Fruit fly (Drosophila melanogaster) whole organism, embryonic: ENCODE results near the gene Ppat-Dpck.

Source experiments
- CG11093 ChIP-seq: fragments of 200-800 bp; sonication (Bioruptor generic); IDR thresholded peaks from 3 replicates; pipeline ENCODE4 v1.3.6; 2022; ENCODE audit warnings: missing biosample characterization, missing genetic modification characterization
- CG11398 ChIP-seq: fragments of 200-800 bp; sonication (Bioruptor generic); optimal IDR thresholded peaks from 2 replicates; lab custom pipeline; 2016; ENCODE audit warnings: missing biosample characterization, missing genetic modification characterization
- CG12155 ChIP-seq: fragments of 200-800 bp; sonication (Bioruptor generic); optimal IDR thresholded peaks from 3 replicates; lab custom pipeline; 2016; ENCODE audit warnings: missing biosample characterization, missing genetic modification characterization
- CG17612 ChIP-seq: fragments of 200-800 bp; sonication (Bioruptor generic); IDR thresholded peaks from 2 replicates; pipeline ENCODE4 v1.3.6; 2022; ENCODE audit warnings: missing biosample characterization, missing genetic modification characterization
- CG17912 ChIP-seq: fragments of 200-800 bp; sonication (Bioruptor generic); optimal IDR thresholded peaks from 2 replicates; lab custom pipeline; 2018; ENCODE audit warnings: missing biosample characterization, mild to moderate bottlenecking, missing genetic modification characterization
- CG18764 ChIP-seq: fragments of 200-800 bp; sonication (Bioruptor generic); optimal IDR thresholded peaks from 3 replicates; lab custom pipeline; 2016; ENCODE audit warnings: missing biosample characterization, missing genetic modification characterization
- CG2116 ChIP-seq: fragments of 200-800 bp; sonication (Bioruptor generic); optimal IDR thresholded peaks from 3 replicates; lab custom pipeline; 2018; ENCODE audit warnings: missing biosample characterization, mild to moderate bottlenecking, missing genetic modification characterization
- CG3163 ChIP-seq: fragments of 200-800 bp; sonication (Bioruptor generic); optimal IDR thresholded peaks from 3 replicates; lab custom pipeline; 2016; ENCODE audit warnings: missing biosample characterization, missing genetic modification characterization
- CG34422 ChIP-seq: fragments of 200-800 bp; sonication (Bioruptor generic); IDR thresholded peaks from 3 replicates; pipeline ENCODE4 v1.3.6; 2022; ENCODE audit warnings: missing biosample characterization, missing genetic modification characterization
- CG4328 ChIP-seq: fragments of 200-800 bp; sonication (Bioruptor generic); optimal IDR thresholded peaks from 3 replicates; lab custom pipeline; 2017; ENCODE audit warnings: missing biosample characterization, missing genetic modification reagents, missing genetic modification characterization
- CG4707 ChIP-seq: fragments of 200-800 bp; sonication (Bioruptor generic); optimal IDR thresholded peaks from 2 replicates; lab custom pipeline; 2018; ENCODE audit warnings: missing biosample characterization, mild to moderate bottlenecking, missing genetic modification characterization, moderate library complexity
- CG5245 ChIP-seq: fragments of 200-800 bp; sonication (Bioruptor generic); optimal IDR thresholded peaks from 3 replicates; lab custom pipeline; 2016; ENCODE audit warnings: missing biosample characterization, missing genetic modification characterization
- CG6272 ChIP-seq: fragments of 200-800 bp; sonication (Bioruptor generic); IDR thresholded peaks from 2 replicates; pipeline ENCODE4 v1.3.6; 2022; ENCODE audit warnings: missing biosample characterization, missing genetic modification characterization
- CG6765 ChIP-seq: fragments of 200-800 bp; sonication (Bioruptor generic); optimal IDR thresholded peaks from 3 replicates; lab custom pipeline; 2017; ENCODE audit warnings: missing biosample characterization, mild to moderate bottlenecking, missing genetic modification characterization
- CG6813 ChIP-seq: fragments of 200-800 bp; sonication (Bioruptor generic); optimal IDR thresholded peaks from 2 replicates; lab custom pipeline; 2017; ENCODE audit warnings: missing biosample characterization, missing genetic modification characterization, mild to moderate bottlenecking, moderate library complexity, missing genetic modification reagents
- CG7556 ChIP-seq: fragments of 200-800 bp; sonication (Bioruptor generic); optimal IDR thresholded peaks from 2 replicates; lab custom pipeline; 2017; ENCODE audit warnings: missing biosample characterization, mild to moderate bottlenecking, missing genetic modification characterization
- CHES-1-like ChIP-seq: fragments of 200-800 bp; sonication (Bioruptor generic); optimal IDR thresholded peaks from 2 replicates; lab custom pipeline; 2016; ENCODE audit warnings: missing biosample characterization, missing genetic modification characterization
- CkIIα-i1 ChIP-seq: fragments of 200-800 bp; sonication (Bioruptor generic); IDR thresholded peaks from 2 replicates; pipeline ENCODE4 v1.3.6; 2022; ENCODE audit warnings: missing biosample characterization, missing genetic modification characterization
- Dbx ChIP-seq: fragments of 200-800 bp; sonication (Bioruptor generic); IDR thresholded peaks from 3 replicates; pipeline ENCODE4 v1.3.6; 2022; ENCODE audit warnings: missing biosample characterization, missing genetic modification characterization
- Dfd ChIP-seq, 2 experiments: fragments of >200 bp; optimal IDR thresholded peaks; 2 replicates each; lab custom pipeline; 2017; ENCODE audit warnings: missing biosample characterization in 2 of 2, missing genetic modification characterization in 2 of 2
- Dp ChIP-seq: fragments of 200-800 bp; sonication (Bioruptor generic); optimal IDR thresholded peaks from 2 replicates; lab custom pipeline; 2018; ENCODE audit warnings: missing biosample characterization, mild to moderate bottlenecking, missing genetic modification characterization, moderate library complexity
- Eip74EF ChIP-seq, 2 experiments: fragments of 200-800 bp in 1 of 2; fragments of >200 bp in 1 of 2; sonication (Bioruptor generic) in 1 of 2; optimal IDR thresholded peaks; 2 replicates each; lab custom pipeline; 2017 to 2019; ENCODE audit warnings: missing biosample characterization in 2 of 2, missing genetic modification characterization in 2 of 2, mild to moderate bottlenecking in 1 of 2, moderate library complexity in 1 of 2
- Mad ChIP-seq: fragments of 200-800 bp; sonication (Bioruptor generic); optimal IDR thresholded peaks from 2 replicates; lab custom pipeline; 2016; ENCODE audit warnings: missing biosample characterization, missing genetic modification characterization
- Max ChIP-seq: fragments of 200-800 bp; sonication (Bioruptor generic); optimal IDR thresholded peaks from 2 replicates; lab custom pipeline; 2016; ENCODE audit warnings: missing biosample characterization, mild to moderate bottlenecking, missing genetic modification characterization
- Mes4 ChIP-seq: fragments of 200-800 bp; sonication (Bioruptor generic); optimal IDR thresholded peaks from 2 replicates; lab custom pipeline; 2016; ENCODE audit warnings: missing biosample characterization, missing genetic modification characterization
- Neu2 ChIP-seq: fragments of 200-800 bp; sonication (Bioruptor generic); optimal IDR thresholded peaks from 3 replicates; lab custom pipeline; 2016; ENCODE audit warnings: missing biosample characterization, missing genetic modification characterization, borderline replicate concordance
- Nf-YB ChIP-seq: fragments of 200-800 bp; sonication (Bioruptor generic); optimal IDR thresholded peaks from 3 replicates; lab custom pipeline; 2019; ENCODE audit warnings: missing biosample characterization, mild to moderate bottlenecking, missing genetic modification characterization, moderate library complexity
- Nf-YC ChIP-seq: fragments of 200-800 bp; optimal IDR thresholded peaks from 3 replicates; lab custom pipeline; 2019; ENCODE audit warnings: missing biosample characterization, mild to moderate bottlenecking, missing genetic modification characterization, moderate library complexity
- Oli ChIP-seq: fragments of 200-800 bp; sonication (Bioruptor generic); optimal IDR thresholded peaks from 2 replicates; lab custom pipeline; 2018; ENCODE audit warnings: missing biosample characterization, mild to moderate bottlenecking, missing genetic modification characterization, moderate library complexity
- Opbp ChIP-seq: fragments of 200-800 bp; sonication (Bioruptor generic); IDR thresholded peaks from 3 replicates; pipeline ENCODE4 v1.3.6; 2022; ENCODE audit warnings: missing biosample characterization, missing genetic modification characterization; ENCODE audit not compliant: partially characterized antibody
- Sin3A ChIP-seq: fragments of >200 bp; optimal IDR thresholded peaks from 2 replicates; lab custom pipeline; 2018
- Six4 ChIP-seq: fragments of 200-800 bp; sonication (Bioruptor generic); optimal IDR thresholded peaks from 2 replicates; lab custom pipeline; 2016; ENCODE audit warnings: missing biosample characterization, missing genetic modification characterization
- Xbp1 ChIP-seq: fragments of 200-800 bp; sonication (Bioruptor generic); optimal IDR thresholded peaks from 3 replicates; lab custom pipeline; 2016; ENCODE audit warnings: missing biosample characterization, mild to moderate bottlenecking, missing genetic modification characterization
- Xrp1 ChIP-seq: fragments of 200-800 bp; sonication (Bioruptor generic); IDR thresholded peaks from 2 replicates; pipeline ENCODE4 v1.3.6; 2022; ENCODE audit warnings: missing biosample characterization, missing genetic modification characterization
- ac ChIP-seq: fragments of 200-800 bp; sonication (Bioruptor generic); optimal IDR thresholded peaks from 3 replicates; lab custom pipeline; 2017; ENCODE audit warnings: missing biosample characterization, mild to moderate bottlenecking, missing genetic modification characterization
- amos ChIP-seq: fragments of 200-800 bp; sonication (Bioruptor generic); IDR thresholded peaks from 2 replicates; pipeline ENCODE4 v1.3.6; 2022; ENCODE audit warnings: missing biosample characterization, missing genetic modification characterization; ENCODE audit not compliant: partially characterized antibody
- dpn ChIP-seq, 2 experiments: fragments of 200-800 bp; sonication (Bioruptor generic); optimal IDR thresholded peaks; 3 replicates each; lab custom pipeline; 2016; ENCODE audit warnings: missing biosample characterization in 2 of 2, missing genetic modification characterization in 2 of 2
- eve ChIP-seq, 2 experiments: fragments of >200 bp; optimal IDR thresholded peaks; 2 replicates each; lab custom pipeline; 2017; ENCODE audit warnings: missing biosample characterization in 2 of 2, missing genetic modification characterization in 2 of 2
- exex ChIP-seq: fragments of 200-800 bp; sonication (Bioruptor generic); optimal IDR thresholded peaks from 4 replicates; lab custom pipeline; 2018; ENCODE audit warnings: missing biosample characterization, mild to moderate bottlenecking, missing genetic modification characterization, moderate library complexity
- fd64A ChIP-seq: fragments of 200-800 bp; sonication (Bioruptor generic); optimal IDR thresholded peaks from 3 replicates; lab custom pipeline; 2018; ENCODE audit warnings: missing biosample characterization, mild to moderate bottlenecking, missing genetic modification characterization
- gcm2 ChIP-seq: fragments of 200-800 bp; sonication (Bioruptor generic); optimal IDR thresholded peaks from 2 replicates; lab custom pipeline; 2016; ENCODE audit warnings: missing biosample characterization, missing genetic modification characterization
- jumu ChIP-seq: fragments of 200-800 bp; sonication (Bioruptor generic); optimal IDR thresholded peaks from 3 replicates; lab custom pipeline; 2016; ENCODE audit warnings: missing biosample characterization, missing genetic modification characterization
- maf-S ChIP-seq: fragments of 200-800 bp; sonication (Bioruptor generic); optimal IDR thresholded peaks from 2 replicates; lab custom pipeline; 2016; ENCODE audit warnings: missing biosample characterization, missing genetic modification characterization
- nerfin-2 ChIP-seq: fragments of 200-800 bp; sonication (Bioruptor generic); IDR thresholded peaks from 2 replicates; pipeline ENCODE4 v1.3.6; 2022; ENCODE audit warnings: missing biosample characterization, missing genetic modification characterization; ENCODE audit not compliant: partially characterized antibody
- pzg ChIP-seq: fragments of 200-800 bp; sonication (Bioruptor generic); optimal IDR thresholded peaks from 3 replicates; lab custom pipeline; 2018; ENCODE audit warnings: missing biosample characterization, mild to moderate bottlenecking, missing genetic modification characterization, moderate library complexity
- row ChIP-seq: fragments of 200-800 bp; sonication (Bioruptor generic); IDR thresholded peaks from 3 replicates; pipeline ENCODE4 v1.3.6; 2022; ENCODE audit warnings: missing biosample characterization, missing genetic modification characterization
- seq ChIP-seq: fragments of 200-800 bp; sonication (Bioruptor generic); IDR thresholded peaks from 2 replicates; pipeline ENCODE4 v1.3.6; 2022; ENCODE audit warnings: missing biosample characterization, missing genetic modification characterization
- ssp ChIP-seq: fragments of 200-800 bp; sonication (Bioruptor generic); IDR thresholded peaks from 2 replicates; pipeline ENCODE4 v1.3.6; 2022; ENCODE audit warnings: missing biosample characterization, missing genetic modification characterization
- sug ChIP-seq: fragments of 200-800 bp; optimal IDR thresholded peaks from 2 replicates; lab custom pipeline; 2019; ENCODE audit warnings: missing biosample characterization, mild to moderate bottlenecking, missing genetic modification characterization, moderate library complexity
- vvl ChIP-seq: fragments of 200-800 bp; sonication (Bioruptor generic); IDR thresholded peaks from 2 replicates; pipeline ENCODE4 v1.3.6; 2022; ENCODE audit warnings: missing biosample characterization, missing genetic modification characterization
- zf30C ChIP-seq: fragments of 200-800 bp; sonication (Bioruptor generic); optimal IDR thresholded peaks from 3 replicates; lab custom pipeline; 2018; ENCODE audit warnings: missing biosample characterization, mild to moderate bottlenecking, missing genetic modification characterization

The Ppat-Dpck gene

DNA sequence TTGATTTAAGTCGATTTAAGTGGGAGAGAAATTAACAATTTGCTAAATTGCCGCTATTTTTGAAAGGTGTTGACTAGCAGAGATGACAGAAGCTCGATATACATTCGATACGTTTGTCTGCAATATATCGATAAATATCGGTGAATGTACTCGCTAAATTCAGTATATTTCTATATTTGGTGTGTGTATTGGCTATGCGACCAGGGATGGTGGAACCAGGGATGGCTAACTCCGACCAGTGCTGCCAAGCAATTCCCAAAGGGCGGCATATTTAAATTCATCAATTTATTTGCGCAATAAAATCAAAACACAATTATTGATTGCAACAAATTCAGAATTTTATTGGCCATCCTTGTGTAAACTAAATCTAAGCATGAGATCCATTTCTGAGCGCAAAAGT is 44.4 kb upstream of the Ppat-Dpck start, which contains the start of gene mad2 (continued):
- TF ChIP-seq Xbp1 (GFP tag; lab: Kevin White, UChicago): no peak
- no peak for TF ChIP-seq CG17612 (GFP tag; lab: Robert Waterston, UW)
- no peak for TF ChIP-seq Neu2
- no peak for TF ChIP-seq seq (GFP tag; lab: Robert Waterston, UW)
- TF ChIP-seq CG18764 (GFP tag; lab: Kevin White, UChicago): no peak
- TF ChIP-seq Mad (GFP tag; lab: Kevin White, UChicago): peak; percentile 47
- TF ChIP-seq CG11398 (GFP tag; lab: Kevin White, UChicago): no peak
- TF ChIP-seq Six4 (GFP tag; lab: Kevin White, UChicago): no peak
- peak; percentile 34; the same call in 1 of the 2 replicates for TF ChIP-seq vvl (GFP tag; lab: Robert Waterston, UW)
- TF ChIP-seq CG5245 (GFP tag; lab: Kevin White, UChicago): no peak
- TF ChIP-seq nerfin-2 (GFP tag; lab: Robert Waterston, UW): no peak
- no peak for TF ChIP-seq eve (GFP tag; optimal IDR thresholded peaks at IDR 0.05; lab: Kevin White, UChicago)
- peak; percentile 75 for TF ChIP-seq amos
- TF ChIP-seq Mes4 (GFP tag; lab: Kevin White, UChicago): no peak
- peak; percentile 79 for TF ChIP-seq CG2116 (GFP tag; lab: Kevin White, UChicago)
- peak; percentile 52 for TF ChIP-seq CG12155 (GFP tag; lab: Kevin White, UChicago)
- no peak for TF ChIP-seq fd64A (GFP tag; lab: Kevin White, UChicago)
- TF ChIP-seq CG4707 (GFP tag; lab: Kevin White, UChicago): no peak
- TF ChIP-seq Opbp: peak; percentile 78
- TF ChIP-seq Sin3A (lab: Kevin White, UChicago): peak; percentile 65
- peak; percentile 45; the same call in 1 of the 3 replicates for TF ChIP-seq Dbx
- TF ChIP-seq Xrp1 (GFP tag; lab: Robert Waterston, UW): 0 out of 2 replicates have a peak, but pooled peaks have one; percentile 20
- no peak for TF ChIP-seq CG6813 (GFP tag; lab: Kevin White, UChicago)
- TF ChIP-seq CG34422: 0 out of 3 replicates have a peak, but pooled peaks have one; percentile 40
- TF ChIP-seq CG6272 (GFP tag; lab: Robert Waterston, UW): peak; percentile 48; the same call in 1 of the 2 replicates
- no peak for TF ChIP-seq Max (GFP tag; lab: Kevin White, UChicago)
- TF ChIP-seq CG6765 (GFP tag; lab: Kevin White, UChicago): no peak
- TF ChIP-seq pzg (GFP tag; lab: Kevin White, UChicago): peak; percentile 98
- no peak for TF ChIP-seq CG4328 (GFP tag; lab: Kevin White, UChicago)
- TF ChIP-seq zf30C (GFP tag; lab: Kevin White, UChicago): no peak
- TF ChIP-seq dpn (GFP tag; optimal IDR thresholded peaks at IDR 0.05; lab: Kevin White, UChicago): peak; percentile 10 to 22
- TF ChIP-seq CHES-1-like (GFP tag; lab: Kevin White, UChicago): peak; percentile 5
- peak; percentile 5 for TF ChIP-seq maf-S (GFP tag; lab: Kevin White, UChicago)
- TF ChIP-seq Eip74EF (GFP tag; optimal IDR thresholded peaks at IDR 0.05; lab: Kevin White, UChicago): no peak
- TF ChIP-seq CG11093 (GFP tag; lab: Robert Waterston, UW): no peak
- TF ChIP-seq Oli (tag; lab: Kevin White, UChicago): no peak
- no peak for TF ChIP-seq gcm2
- no peak for TF ChIP-seq CG17912 (GFP tag; lab: Kevin White, UChicago)
- no peak for TF ChIP-seq CG3163 (GFP tag; lab: Kevin White, UChicago)
- TF ChIP-seq sug (tag; lab: Kevin White, UChicago): peak; percentile 25
- TF ChIP-seq exex: no peak
- peak; percentile 34 for TF ChIP-seq jumu (GFP tag; lab: Kevin White, UChicago)
- peak; percentile 27 for TF ChIP-seq Nf-YB (GFP tag; lab: Kevin White, UChicago)
- peak; percentile 28 for TF ChIP-seq Nf-YC (tag; lab: Kevin White, UChicago)
- TF ChIP-seq row (GFP tag; lab: Robert Waterston, UW): peak; percentile 38; the same call in 1 of the 3 replicates
- TF ChIP-seq Dfd (GFP tag; optimal IDR thresholded peaks at IDR 0.05; lab: Kevin White, UChicago): no peak
- TF ChIP-seq ac: no peak
- TF ChIP-seq CG7556: no peak
- TF ChIP-seq CkIIα-i1 (GFP tag; lab: Robert Waterston, UW): no peak
- TF ChIP-seq Dp (GFP tag; lab: Kevin White, UChicago): peak; percentile 100
- TF ChIP-seq ssp (GFP tag; lab: Robert Waterston, UW): 0 out of 2 replicates have a peak, but pooled peaks have one; percentile 25
